Fruit fly (Drosophila melanogaster) whole organism, embryonic: Measurements from ENCODE around the gene TTLL4B.
A peak's percentile ranks its signal among the peaks of the same experiment; 100 is the strongest.

Source experiments
- Atf-2 ChIP-seq: fragments of 200-800 bp; sonication (Bioruptor generic); optimal IDR thresholded peaks from 2 replicates; lab custom pipeline; 2016; ENCODE audit warnings: missing biosample characterization, missing genetic modification characterization
- CG10959 ChIP-seq: fragments of 200-800 bp; sonication (Bioruptor generic); IDR thresholded peaks from 2 replicates; pipeline ENCODE4 v1.3.6; 2022; ENCODE audit warnings: missing biosample characterization, missing genetic modification characterization
- CG10979 ChIP-seq: fragments of 200-800 bp; sonication (Bioruptor generic); optimal IDR thresholded peaks from 2 replicates; lab custom pipeline; 2018; ENCODE audit warnings: missing biosample characterization, mild to moderate bottlenecking, missing genetic modification characterization, moderate library complexity
- CG11093 ChIP-seq: fragments of 200-800 bp; sonication (Bioruptor generic); IDR thresholded peaks from 3 replicates; pipeline ENCODE4 v1.3.6; 2022; ENCODE audit warnings: missing biosample characterization, missing genetic modification characterization
- CG14667 ChIP-seq: fragments of 200-800 bp; sonication (Bioruptor generic); IDR thresholded peaks from 2 replicates; pipeline ENCODE4 v1.3.6; 2022; ENCODE audit warnings: missing biosample characterization, missing genetic modification characterization
- CG1529 ChIP-seq: fragments of 200-800 bp; sonication (Bioruptor generic); optimal IDR thresholded peaks from 3 replicates; lab custom pipeline; 2018; ENCODE audit warnings: missing biosample characterization, missing genetic modification characterization
- CG17361 ChIP-seq: fragments of 200-800 bp; sonication (Bioruptor generic); IDR thresholded peaks from 3 replicates; pipeline ENCODE4 v1.3.6; 2022; ENCODE audit warnings: missing biosample characterization, missing genetic modification characterization
- CG2116 ChIP-seq: fragments of 200-800 bp; sonication (Bioruptor generic); optimal IDR thresholded peaks from 3 replicates; lab custom pipeline; 2018; ENCODE audit warnings: missing biosample characterization, mild to moderate bottlenecking, missing genetic modification characterization
- CG2199 ChIP-seq: fragments of 200-800 bp; sonication (Bioruptor generic); IDR thresholded peaks from 3 replicates; pipeline ENCODE4 v1.3.6; 2022; ENCODE audit warnings: missing biosample characterization, missing genetic modification characterization
- CG2202 ChIP-seq: fragments of 200-800 bp; sonication (Bioruptor generic); optimal IDR thresholded peaks from 2 replicates; lab custom pipeline; 2018; ENCODE audit warnings: missing biosample characterization, mild to moderate bottlenecking, missing genetic modification characterization
- CG2678 ChIP-seq: fragments of 200-800 bp; sonication (Bioruptor generic); optimal IDR thresholded peaks from 3 replicates; lab custom pipeline; 2019; ENCODE audit warnings: missing biosample characterization, mild to moderate bottlenecking, missing genetic modification characterization, moderate library complexity
- CG2712 ChIP-seq: fragments of 200-800 bp; optimal IDR thresholded peaks from 3 replicates; lab custom pipeline; 2019; ENCODE audit warnings: missing biosample characterization, mild to moderate bottlenecking, missing genetic modification characterization, moderate library complexity
- CG33557 ChIP-seq: fragments of 200-800 bp; sonication (Bioruptor generic); optimal IDR thresholded peaks from 2 replicates; lab custom pipeline; 2019; ENCODE audit warnings: missing biosample characterization, mild to moderate bottlenecking, missing genetic modification characterization, moderate library complexity
- CG6683 ChIP-seq: fragments of 200-800 bp; sonication (Bioruptor generic); optimal IDR thresholded peaks from 2 replicates; lab custom pipeline; 2017; ENCODE audit warnings: missing biosample characterization, mild to moderate bottlenecking, missing genetic modification characterization, missing genetic modification reagents
- CG8478 ChIP-seq: fragments of >200 bp; optimal IDR thresholded peaks from 2 replicates; lab custom pipeline; 2018
- CG8924 ChIP-seq: fragments of 200-800 bp; optimal IDR thresholded peaks from 3 replicates; lab custom pipeline; 2019; ENCODE audit warnings: missing biosample characterization, mild to moderate bottlenecking, missing genetic modification characterization, moderate library complexity
- CG9727 ChIP-seq: fragments of 200-800 bp; sonication (Bioruptor generic); optimal IDR thresholded peaks from 3 replicates; lab custom pipeline; 2017; ENCODE audit warnings: missing biosample characterization, mild to moderate bottlenecking, missing genetic modification characterization
- CTCF ChIP-seq: fragments of 200-800 bp; sonication (Bioruptor generic); optimal IDR thresholded peaks from 2 replicates; lab custom pipeline; 2017; ENCODE audit warnings: missing biosample characterization, mild to moderate bottlenecking, missing genetic modification characterization, moderate library complexity
- CrebB ChIP-seq: fragments of 200-800 bp; sonication (Bioruptor generic); optimal IDR thresholded peaks from 3 replicates; lab custom pipeline; 2018; ENCODE audit warnings: missing biosample characterization, mild to moderate bottlenecking, missing genetic modification characterization
- Eip74EF ChIP-seq, 2 experiments: fragments of 200-800 bp in 1 of 2; fragments of >200 bp in 1 of 2; sonication (Bioruptor generic) in 1 of 2; optimal IDR thresholded peaks; 2 replicates each; lab custom pipeline; 2017 to 2019; ENCODE audit warnings: missing biosample characterization in 2 of 2, missing genetic modification characterization in 2 of 2, mild to moderate bottlenecking in 1 of 2, moderate library complexity in 1 of 2
- HLHmδ ChIP-seq: fragments of 200-800 bp; sonication (Bioruptor generic); optimal IDR thresholded peaks from 2 replicates; lab custom pipeline; 2018; ENCODE audit warnings: missing biosample characterization, mild to moderate bottlenecking, missing genetic modification characterization, moderate library complexity
- Hr51 ChIP-seq, 2 experiments: fragments of 200-800 bp; sonication (Bioruptor generic); optimal IDR thresholded peaks; 2 replicates in 1 of 2; 3 replicates in 1 of 2; lab custom pipeline; 2016 to 2018; ENCODE audit warnings: missing biosample characterization in 2 of 2, missing genetic modification characterization in 2 of 2, mild to moderate bottlenecking in 1 of 2, moderate library complexity in 1 of 2
- Hr78 ChIP-seq, 2 experiments: fragments of 200-800 bp in 1 of 2; fragments of >200 bp in 1 of 2; sonication (Bioruptor generic) in 1 of 2; optimal IDR thresholded peaks; 2 replicates each; lab custom pipeline; 2017 to 2019; ENCODE audit warnings: missing biosample characterization in 2 of 2, missing genetic modification characterization in 2 of 2, mild to moderate bottlenecking in 1 of 2, moderate library complexity in 1 of 2
- Lhr ChIP-seq: fragments of 200-800 bp; sonication (Bioruptor generic); optimal IDR thresholded peaks from 3 replicates; lab custom pipeline; 2017; ENCODE audit warnings: mild to moderate bottlenecking, missing biosample characterization, missing genetic modification reagents, missing genetic modification characterization
- MBD-R2 ChIP-seq: fragments of 200-800 bp; sonication (Bioruptor generic); IDR thresholded peaks from 2 replicates; pipeline ENCODE4 v1.3.6; 2022; ENCODE audit warnings: missing biosample characterization, missing genetic modification characterization
- Nf-YC ChIP-seq: fragments of 200-800 bp; optimal IDR thresholded peaks from 3 replicates; lab custom pipeline; 2019; ENCODE audit warnings: missing biosample characterization, mild to moderate bottlenecking, missing genetic modification characterization, moderate library complexity
- Poxn ChIP-seq: fragments of 200-800 bp; sonication (Bioruptor generic); IDR thresholded peaks from 2 replicates; pipeline ENCODE4 v1.3.6; 2022; ENCODE audit warnings: missing biosample characterization, missing genetic modification characterization
- Sox102F ChIP-seq: fragments of 200-800 bp; sonication (Bioruptor generic); optimal IDR thresholded peaks from 2 replicates; lab custom pipeline; 2018; ENCODE audit warnings: missing biosample characterization, mild to moderate bottlenecking, missing genetic modification characterization, moderate library complexity
- Ssrp ChIP-seq: fragments of 200-800 bp; sonication (Bioruptor generic); optimal IDR thresholded peaks from 2 replicates; lab custom pipeline; 2018; ENCODE audit warnings: missing biosample characterization, mild to moderate bottlenecking, missing genetic modification characterization, moderate library complexity
- Usf ChIP-seq: fragments of 200-800 bp; sonication (Bioruptor generic); optimal IDR thresholded peaks from 2 replicates; lab custom pipeline; 2017; ENCODE audit warnings: missing genotype, missing biosample characterization, missing genetic modification characterization
- ara ChIP-seq: fragments of 200-800 bp; sonication (Bioruptor generic); IDR thresholded peaks from 2 replicates; pipeline ENCODE4 v1.3.6; 2022; ENCODE audit warnings: missing biosample characterization, missing genetic modification characterization
- caup ChIP-seq: fragments of 200-800 bp; sonication (Bioruptor generic); optimal IDR thresholded peaks from 3 replicates; lab custom pipeline; 2017; ENCODE audit warnings: missing biosample characterization, mild to moderate bottlenecking, missing genetic modification characterization, moderate library complexity; ENCODE audit not compliant: severe bottlenecking
- croc ChIP-seq: fragments of 200-800 bp; sonication (Bioruptor generic); conservative IDR thresholded peaks from 3 replicates; pipeline ENCODE4 v1.3.6; 2022; ENCODE audit warnings: missing biosample characterization, missing genetic modification characterization
- ewg ChIP-seq: fragments of 200-800 bp; sonication (Bioruptor generic); optimal IDR thresholded peaks from 3 replicates; lab custom pipeline; 2017; ENCODE audit warnings: mild to moderate bottlenecking, missing biosample characterization, missing genetic modification reagents, missing genetic modification characterization
- gem ChIP-seq: fragments of 200-800 bp; sonication (Bioruptor generic); optimal IDR thresholded peaks from 2 replicates; lab custom pipeline; 2019; ENCODE audit warnings: missing biosample characterization, mild to moderate bottlenecking, missing genetic modification characterization, moderate library complexity
- gsb-n ChIP-seq: fragments of 200-800 bp; sonication (Bioruptor generic); optimal IDR thresholded peaks from 3 replicates; lab custom pipeline; 2018; ENCODE audit warnings: missing biosample characterization, mild to moderate bottlenecking, missing genetic modification characterization
- her ChIP-seq: fragments of 200-800 bp; sonication (Bioruptor generic); optimal IDR thresholded peaks from 2 replicates; lab custom pipeline; 2016; ENCODE audit warnings: missing biosample characterization, missing genetic modification characterization
- kah ChIP-seq: fragments of 200-800 bp; sonication (Bioruptor generic); optimal IDR thresholded peaks from 2 replicates; lab custom pipeline; 2018; ENCODE audit warnings: missing biosample characterization, mild to moderate bottlenecking, missing genetic modification characterization
- nerfin-1 ChIP-seq: fragments of 200-800 bp; sonication (Bioruptor generic); optimal IDR thresholded peaks from 3 replicates; lab custom pipeline; 2019; ENCODE audit warnings: missing biosample characterization, mild to moderate bottlenecking, missing genetic modification characterization, moderate library complexity
- pan ChIP-seq, 4 experiments: fragments of >200 bp in 3 of 4; fragments of 200-800 bp in 1 of 4; sonication (Bioruptor generic) in 1 of 4; optimal IDR thresholded peaks in 3 of 4; IDR thresholded peaks in 1 of 4; 2 replicates each; pipeline versions ENCODE4 v1.3.6 to Lab custom; 2017 to 2022; ENCODE audit warnings: missing biosample characterization in 2 of 4, missing genetic modification characterization in 2 of 4, mixed read lengths in 1 of 4
- pros ChIP-seq: fragments of 200-800 bp; sonication (Bioruptor generic); optimal IDR thresholded peaks from 3 replicates; lab custom pipeline; 2019; ENCODE audit warnings: missing biosample characterization, mild to moderate bottlenecking, missing genetic modification characterization, moderate library complexity
- ranshi ChIP-seq: fragments of 200-800 bp; sonication (Bioruptor generic); IDR thresholded peaks from 2 replicates; pipeline ENCODE4 v1.3.6; 2022; ENCODE audit warnings: missing biosample characterization, missing genetic modification characterization
- sens ChIP-seq: fragments of 200-800 bp; sonication (Bioruptor generic); peaks from one replicate; lab custom pipeline; 2016; ENCODE audit warnings: missing biosample characterization, missing genetic modification characterization
- sisA ChIP-seq: fragments of 200-800 bp; sonication (Bioruptor generic); IDR thresholded peaks from 2 replicates; pipeline ENCODE4 v1.3.6; 2022; ENCODE audit warnings: missing biosample characterization, missing genetic modification characterization
- trem ChIP-seq: fragments of 200-800 bp; optimal IDR thresholded peaks from 3 replicates; lab custom pipeline; 2019; ENCODE audit warnings: missing biosample characterization, mild to moderate bottlenecking, missing genetic modification characterization, moderate library complexity
- zen2 ChIP-seq: fragments of 200-800 bp; sonication (Bioruptor generic); IDR thresholded peaks from 3 replicates; pipeline ENCODE4 v1.3.6; 2022; ENCODE audit warnings: missing biosample characterization, missing genetic modification characterization; ENCODE audit not compliant: partially characterized antibody

Gene TTLL4B

DNA sequence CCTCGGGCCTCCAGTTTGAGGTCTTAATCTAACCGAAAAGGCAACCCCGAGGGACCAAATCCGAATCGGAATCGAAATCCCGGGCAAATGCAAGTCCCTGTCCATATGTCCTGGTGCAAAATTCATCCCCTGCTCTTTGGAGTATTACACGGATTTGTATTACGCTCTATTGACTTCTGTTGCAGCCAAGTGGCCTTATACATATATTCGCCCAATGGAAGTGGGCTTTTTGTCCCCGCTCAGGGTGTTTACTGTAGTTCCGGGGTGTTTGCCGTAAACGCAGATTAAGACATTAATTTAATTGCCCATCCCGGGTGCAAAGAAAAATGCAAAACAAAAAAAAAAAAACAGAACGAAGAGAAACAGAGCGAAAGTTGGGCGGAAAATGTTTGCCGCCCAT is 15.9 kb upstream of the TTLL4B start (continued):
- no peak for TF ChIP-seq CG33557 (GFP tag; lab: Kevin White, UChicago)
- 0 out of 3 replicates have a peak, but pooled peaks have one; percentile 34 for TF ChIP-seq CG2199 (GFP tag; lab: Robert Waterston, UW)
- TF ChIP-seq pros (GFP tag; lab: Kevin White, UChicago), result peak; percentile 83
- no peak for TF ChIP-seq CG6683 (GFP tag; lab: Kevin White, UChicago)
- TF ChIP-seq nerfin-1 (tag; lab: Kevin White, UChicago), result peak; percentile 12
- TF ChIP-seq CG14667 (GFP tag; lab: Robert Waterston, UW), result no peak
- TF ChIP-seq Nf-YC (tag; lab: Kevin White, UChicago), result peak; percentile 38

DNA sequence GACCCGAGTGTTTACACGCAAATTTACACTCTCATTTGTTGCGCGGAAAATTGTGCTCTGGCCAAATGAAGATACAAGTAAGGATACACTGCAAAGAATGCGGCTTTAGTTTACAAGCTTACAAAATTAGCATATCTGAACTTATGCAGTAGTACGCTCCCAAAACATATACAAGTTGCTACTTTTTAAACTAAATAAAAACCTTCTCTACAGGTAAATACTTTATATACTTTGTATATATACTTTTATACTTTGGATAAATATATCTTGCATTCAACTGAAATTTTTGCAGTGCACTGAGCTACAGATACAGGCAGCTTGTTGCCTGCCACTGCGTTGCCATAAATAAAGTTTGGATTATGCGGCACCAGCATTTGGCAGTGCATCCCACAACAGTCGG is 14.6 kb upstream of the TTLL4B start:
- TF ChIP-seq Poxn (GFP tag; lab: Robert Waterston, UW), result no peak
- peak; percentile 58 for TF ChIP-seq sens (GFP tag; lab: Kevin White, UChicago)

DNA sequence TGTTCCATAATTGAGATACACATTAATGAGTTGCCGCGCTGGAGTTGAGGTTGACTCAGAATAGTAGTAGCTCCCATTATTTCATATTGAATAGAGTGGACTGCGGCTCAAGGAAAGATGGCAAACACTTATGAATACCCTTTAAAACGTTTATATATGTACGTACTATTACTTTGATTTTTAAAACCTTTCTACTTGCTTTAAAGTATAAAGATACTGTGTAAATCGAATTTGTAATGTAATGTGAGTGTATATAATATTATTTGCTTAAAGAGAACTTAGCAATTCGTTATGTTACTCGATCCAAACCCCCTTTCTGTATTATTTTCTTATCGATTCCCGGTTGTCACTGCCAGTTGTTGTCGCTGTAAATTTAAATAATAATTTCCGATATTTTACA is 11.2 kb upstream of the TTLL4B start:
- TF ChIP-seq Lhr (GFP tag; lab: Kevin White, UChicago), result no peak
- TF ChIP-seq Atf-2, result no peak
- peak; percentile 42 for TF ChIP-seq CG1529 (GFP tag; lab: Kevin White, UChicago)
- TF ChIP-seq Hr78 (GFP tag; optimal IDR thresholded peaks at IDR 0.05; lab: Kevin White, UChicago), result peak in 1 of 2 experiments; percentile 24
- TF ChIP-seq Eip74EF (GFP tag; optimal IDR thresholded peaks at IDR 0.05; lab: Kevin White, UChicago), result peak in 1 of 2 experiments; percentile 32
- peak; percentile 60 for TF ChIP-seq trem
- TF ChIP-seq CG2678 (tag; lab: Kevin White, UChicago), result peak; percentile 62
- TF ChIP-seq ranshi, result 0 out of 2 replicates have a peak, but pooled peaks have one; percentile 7
- 0 out of 3 replicates have a peak, but pooled peaks have one; percentile 32 for TF ChIP-seq CG11093 (GFP tag; lab: Robert Waterston, UW)
- TF ChIP-seq HLHmδ (GFP tag; lab: Kevin White, UChicago), result no peak
- no peak for TF ChIP-seq CG10959 (GFP tag; lab: Robert Waterston, UW)
- TF ChIP-seq CG17361 (GFP tag; lab: Robert Waterston, UW), result peak; percentile 59; the same call in 2 of the 3 replicates
- TF ChIP-seq CrebB (tag; lab: Kevin White, UChicago), result no peak
- no peak for TF ChIP-seq CG2116 (GFP tag; lab: Kevin White, UChicago)
- no peak for TF ChIP-seq CTCF (GFP tag; lab: Kevin White, UChicago)
- no peak for TF ChIP-seq kah (GFP tag; lab: Kevin White, UChicago)
- peak; percentile 75 for TF ChIP-seq gem (tag; lab: Kevin White, UChicago)
- TF ChIP-seq Sox102F (GFP tag; lab: Kevin White, UChicago), result peak; percentile 63
- TF ChIP-seq pan (optimal IDR thresholded peaks at IDR 0.05; lab: Kevin White, UChicago), result no peak
- peak in 1 of 2 experiments; percentile 15 for TF ChIP-seq pan (GFP tag; optimal IDR thresholded peaks at IDR 0.05 in 1 of 2, IDR thresholded peaks at IDR 0.05 in 1 of 2)
- peak; percentile 10 for TF ChIP-seq ewg
- peak; percentile 54 for TF ChIP-seq CG8924 (tag; lab: Kevin White, UChicago)
- peak; percentile 82 for TF ChIP-seq CG10979
- TF ChIP-seq MBD-R2, result no peak
- peak; percentile 19 for TF ChIP-seq CG2202 (tag; lab: Kevin White, UChicago)
- peak; percentile 53 for TF ChIP-seq Ssrp (tag; lab: Kevin White, UChicago)
- peak; percentile 56; the same call in 2 of the 3 replicates for TF ChIP-seq croc (GFP tag; lab: Robert Waterston, UW)
- peak; percentile 56 for TF ChIP-seq gsb-n (tag; lab: Kevin White, UChicago)
- TF ChIP-seq CG2712 (tag; lab: Kevin White, UChicago), result peak; percentile 78
- no peak for TF ChIP-seq caup
- no peak for TF ChIP-seq ara (GFP tag; lab: Robert Waterston, UW)
- no peak for TF ChIP-seq CG8478 (lab: Kevin White, UChicago)
- no peak for TF ChIP-seq her (GFP tag; lab: Kevin White, UChicago)
- no peak for TF ChIP-seq zen2 (GFP tag; lab: Robert Waterston, UW)
- no peak for TF ChIP-seq CG6683 (GFP tag; lab: Kevin White, UChicago)
- TF ChIP-seq Usf (GFP tag; lab: Kevin White, UChicago), result no peak
- TF ChIP-seq sisA (GFP tag; lab: Robert Waterston, UW), result peak; percentile 32; the same call in 1 of the 2 replicates
- peak; percentile 13 for TF ChIP-seq CG9727 (GFP tag; lab: Kevin White, UChicago)
- peak in 1 of 2 experiments; percentile 41 for TF ChIP-seq Hr51 (GFP tag; optimal IDR thresholded peaks at IDR 0.05; lab: Kevin White, UChicago)
